Fruit fly (Drosophila melanogaster): ENCODE measurements around the gene Spc105R.

- TF ChIP-seq CG8478 (optimal IDR thresholded peaks at IDR 0.05) (no peak), CTCF (optimal IDR thresholded peaks at IDR 0.05) (no peak)
Observed at dm6 chr3L:20809088-20809999, 9.1 kb downstream of the Spc105R start, which contains the start of the genes CG3634 and HIPP1.
